Worm (Caenorhabditis elegans): ENCODE measurements around the gene mesp-1.

- TF ChIP-seq nhr-237 (tag; optimal IDR thresholded peaks at IDR 0.05) (no peak), unc-39 (tag; optimal IDR thresholded peaks at IDR 0.05) (no peak), snpc-4 (tag; optimal IDR thresholded peaks at IDR 0.05) (no peak), blmp-1 (tag; optimal IDR thresholded peaks at IDR 0.05) (no peak), pha-4 (tag; optimal IDR thresholded peaks at IDR 0.05) (no peak), ztf-11 (tag; optimal IDR thresholded peaks at IDR 0.05) (no peak), tbx-8 (GFP tag; optimal IDR thresholded peaks at IDR 0.05) (no peak), nhr-12 (tag; optimal IDR thresholded peaks at IDR 0.05) (no peak), lin-13 (tag; optimal IDR thresholded peaks at IDR 0.05) (no peak), nhr-28 (tag; optimal IDR thresholded peaks at IDR 0.05) (no peak), zip-8 (tag; optimal IDR thresholded peaks at IDR 0.05) (no peak)
Measured at ce11 chrIV:8535946-8536345, 36.8 kb downstream of the mesp-1 start.
